Worm (Caenorhabditis elegans) whole organism, L4 larva: Measurements from ENCODE around the gene lgc-13.

Experiments
- daf-19 ChIP-seq: fragments of 200-800 bp; sonication (Bioruptor generic); conservative IDR thresholded peaks from 2 replicates; pipeline ENCODE4 v1.3.6; 2022; ENCODE audit warnings: missing genetic modification characterization, missing compliant biosample characterization
- lin-38 ChIP-seq: fragments of 200-800 bp; sonication (Bioruptor generic); IDR thresholded peaks from 2 replicates; pipeline ENCODE4 v1.3.6; 2022; ENCODE audit warnings: missing genetic modification reagents, missing genetic modification characterization, missing compliant biosample characterization
- madf-5 ChIP-seq, 2 experiments: fragments of 200-800 bp; sonication (Bioruptor generic); IDR thresholded peaks; 2 replicates each; pipeline ENCODE4 v1.3.6; 2022; ENCODE audit warnings: missing compliant biosample characterization in 2 of 2, missing genetic modification characterization in 2 of 2
- mxl-2 ChIP-seq: fragments of 200-800 bp; sonication (Bioruptor generic); conservative IDR thresholded peaks from 2 replicates; pipeline ENCODE4 v1.3.6; 2022; ENCODE audit warnings: missing genetic modification reagents, missing genetic modification characterization, missing compliant biosample characterization
- nhr-77 ChIP-seq: fragments of 150-350 bp; optimal IDR thresholded peaks from 2 replicates; lab custom pipeline; 2014; ENCODE audit warnings: missing biosample characterization, missing genetic modification characterization
- skn-1 ChIP-seq: fragments of 150-350 bp; optimal IDR thresholded peaks from 2 replicates; lab custom pipeline; 2014; ENCODE audit warnings: missing biosample characterization, missing genetic modification characterization
- spr-3 ChIP-seq: fragments of 200-800 bp; sonication (Bioruptor generic); optimal IDR thresholded peaks from 2 replicates; lab custom pipeline; 2018; ENCODE audit warnings: mild to moderate bottlenecking, missing genetic modification characterization, missing compliant biosample characterization
- ztf-11 ChIP-seq: fragments of 150-350 bp; optimal IDR thresholded peaks from 2 replicates; lab custom pipeline; 2014; ENCODE audit warnings: missing biosample characterization, missing genetic modification characterization

DNA sequence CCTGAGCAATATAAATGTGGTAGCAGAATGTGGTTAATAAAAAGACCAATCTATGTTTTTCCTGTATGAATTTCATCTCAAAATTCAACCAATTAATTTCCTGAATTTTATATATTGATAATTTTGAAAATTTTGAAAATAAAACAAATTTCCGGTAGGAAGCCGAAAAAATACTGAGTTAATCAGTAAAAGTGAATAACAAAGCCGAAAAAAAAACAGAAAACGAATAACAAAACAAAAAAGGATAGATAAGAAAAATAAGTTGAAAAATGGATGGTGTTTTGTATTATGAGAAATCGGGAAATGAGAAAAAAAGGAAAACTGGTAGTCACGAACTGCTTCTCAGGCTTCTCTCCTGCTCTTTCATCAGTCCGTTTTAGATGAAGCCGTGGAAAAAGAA lies 35.2 kb upstream of the lgc-13 start, which contains the start of gene tmem-145:
- TF ChIP-seq mxl-2 (GFP tag; lab: Robert Waterston, UW) (no peak), ztf-11 (no peak), nhr-77 (no peak), skn-1 (tag; lab: Kevin White, UChicago) (no peak), lin-38 (GFP tag; lab: Robert Waterston, UW) (no peak), madf-5 (GFP tag; IDR thresholded peaks at IDR 0.05; lab: Robert Waterston, UW) (no peak), daf-19 (GFP tag; lab: Robert Waterston, UW) (no peak), spr-3 (no peak)
